Fruit fly (Drosophila melanogaster) whole organism, embryonic: ENCODE results near the gene CG17768.

Source experiments
- BtbVII ChIP-seq: fragments of 200-800 bp; sonication (Bioruptor generic); optimal IDR thresholded peaks from 3 replicates; lab custom pipeline; 2017; ENCODE audit warnings: missing biosample characterization, mild to moderate bottlenecking, missing genetic modification characterization
- CG10366 ChIP-seq: fragments of 200-800 bp; sonication (Bioruptor generic); IDR thresholded peaks from 2 replicates; pipeline ENCODE4 v1.3.6; 2022; ENCODE audit warnings: missing biosample characterization, missing genetic modification characterization
- CG11504 ChIP-seq: fragments of 200-800 bp; sonication (Bioruptor generic); optimal IDR thresholded peaks from 3 replicates; lab custom pipeline; 2019; ENCODE audit warnings: missing biosample characterization, mild to moderate bottlenecking, missing genetic modification characterization, moderate library complexity
- CG14667 ChIP-seq: fragments of 200-800 bp; sonication (Bioruptor generic); IDR thresholded peaks from 2 replicates; pipeline ENCODE4 v1.3.6; 2022; ENCODE audit warnings: missing biosample characterization, missing genetic modification characterization
- CG14710 ChIP-seq: fragments of 200-800 bp; sonication (Bioruptor generic); optimal IDR thresholded peaks from 3 replicates; lab custom pipeline; 2019; ENCODE audit warnings: missing biosample characterization, mild to moderate bottlenecking, missing genetic modification characterization, moderate library complexity
- CG14860 ChIP-seq: fragments of 200-800 bp; sonication (Bioruptor generic); IDR thresholded peaks from 3 replicates; pipeline ENCODE4 v1.3.6; 2022; ENCODE audit warnings: missing biosample characterization, missing genetic modification characterization; ENCODE audit not compliant: partially characterized antibody
- CG17912 ChIP-seq: fragments of 200-800 bp; sonication (Bioruptor generic); optimal IDR thresholded peaks from 2 replicates; lab custom pipeline; 2018; ENCODE audit warnings: missing biosample characterization, mild to moderate bottlenecking, missing genetic modification characterization
- CG18764 ChIP-seq: fragments of 200-800 bp; sonication (Bioruptor generic); optimal IDR thresholded peaks from 3 replicates; lab custom pipeline; 2016; ENCODE audit warnings: missing biosample characterization, missing genetic modification characterization
- CG30403 ChIP-seq: fragments of 200-800 bp; sonication (Bioruptor generic); optimal IDR thresholded peaks from 3 replicates; lab custom pipeline; 2016; ENCODE audit warnings: missing biosample characterization, missing genetic modification characterization
- CG32532 ChIP-seq: fragments of 200-800 bp; sonication (Bioruptor generic); IDR thresholded peaks from 2 replicates; pipeline ENCODE4 v1.3.6; 2022; ENCODE audit warnings: missing biosample characterization, missing genetic modification characterization
- CG34224 ChIP-seq: fragments of 200-800 bp; sonication (Bioruptor generic); IDR thresholded peaks from 3 replicates; pipeline ENCODE4 v1.3.6; 2022; ENCODE audit warnings: missing biosample characterization, missing genetic modification characterization; ENCODE audit not compliant: partially characterized antibody
- CG34376 ChIP-seq: fragments of 200-800 bp; sonication (Bioruptor generic); optimal IDR thresholded peaks from 2 replicates; lab custom pipeline; 2018; ENCODE audit warnings: missing biosample characterization, mild to moderate bottlenecking, missing genetic modification characterization
- CG6683 ChIP-seq: fragments of 200-800 bp; sonication (Bioruptor generic); optimal IDR thresholded peaks from 2 replicates; lab custom pipeline; 2017; ENCODE audit warnings: missing biosample characterization, mild to moderate bottlenecking, missing genetic modification characterization, missing genetic modification reagents
- CG8290 ChIP-seq, 3 experiments: fragments of 200-800 bp; sonication (Bioruptor generic); optimal IDR thresholded peaks; 2 replicates each; lab custom pipeline; 2016 to 2019; ENCODE audit warnings: missing biosample characterization in 3 of 3, missing genetic modification characterization in 3 of 3, mild to moderate bottlenecking in 2 of 3, moderate library complexity in 1 of 3
- CG8478 ChIP-seq: fragments of >200 bp; optimal IDR thresholded peaks from 2 replicates; lab custom pipeline; 2018
- CG9817 ChIP-seq: fragments of 200-800 bp; sonication (Bioruptor generic); optimal IDR thresholded peaks from 2 replicates; lab custom pipeline; 2018; ENCODE audit warnings: missing biosample characterization, mild to moderate bottlenecking, missing genetic modification characterization, moderate library complexity
- Dad ChIP-seq: fragments of 200-800 bp; sonication (Bioruptor generic); optimal IDR thresholded peaks from 3 replicates; lab custom pipeline; 2016; ENCODE audit warnings: missing biosample characterization, missing genetic modification characterization
- Doc2 ChIP-seq: fragments of 200-800 bp; sonication (Bioruptor generic); IDR thresholded peaks from 2 replicates; pipeline ENCODE4 v1.3.6; 2022; ENCODE audit warnings: missing biosample characterization, missing genetic modification characterization
- Doc3 ChIP-seq: fragments of 200-800 bp; sonication (Bioruptor generic); IDR thresholded peaks from 3 replicates; pipeline ENCODE4 v1.3.6; 2022; ENCODE audit warnings: missing biosample characterization, missing genetic modification characterization; ENCODE audit not compliant: partially characterized antibody
- Dp ChIP-seq: fragments of 200-800 bp; sonication (Bioruptor generic); optimal IDR thresholded peaks from 2 replicates; lab custom pipeline; 2018; ENCODE audit warnings: missing biosample characterization, mild to moderate bottlenecking, missing genetic modification characterization, moderate library complexity
- Fer1 ChIP-seq: fragments of 200-800 bp; sonication (Bioruptor generic); optimal IDR thresholded peaks from 2 replicates; lab custom pipeline; 2017; ENCODE audit warnings: missing biosample characterization, mild to moderate bottlenecking, missing genetic modification characterization
- Fer3 ChIP-seq: fragments of 200-800 bp; sonication (Bioruptor generic); optimal IDR thresholded peaks from 2 replicates; lab custom pipeline; 2018; ENCODE audit warnings: missing biosample characterization, mild to moderate bottlenecking, missing genetic modification characterization, moderate library complexity
- H2.0 ChIP-seq: fragments of 200-800 bp; sonication (Bioruptor generic); IDR thresholded peaks from 2 replicates; pipeline ENCODE4 v1.3.6; 2022; ENCODE audit warnings: missing biosample characterization, missing genetic modification characterization
- Hand ChIP-seq: fragments of 200-800 bp; sonication (Bioruptor generic); optimal IDR thresholded peaks from 2 replicates; lab custom pipeline; 2017; ENCODE audit warnings: mild to moderate bottlenecking, missing biosample characterization, missing genetic modification reagents, missing genetic modification characterization
- Lhr ChIP-seq: fragments of 200-800 bp; sonication (Bioruptor generic); optimal IDR thresholded peaks from 3 replicates; lab custom pipeline; 2017; ENCODE audit warnings: mild to moderate bottlenecking, missing biosample characterization, missing genetic modification reagents, missing genetic modification characterization
- MBD-R2 ChIP-seq: fragments of 200-800 bp; sonication (Bioruptor generic); IDR thresholded peaks from 2 replicates; pipeline ENCODE4 v1.3.6; 2022; ENCODE audit warnings: missing biosample characterization, missing genetic modification characterization
- Mad ChIP-seq: fragments of 200-800 bp; sonication (Bioruptor generic); optimal IDR thresholded peaks from 2 replicates; lab custom pipeline; 2016; ENCODE audit warnings: missing biosample characterization, missing genetic modification characterization
- NC2α ChIP-seq: fragments of 200-800 bp; sonication (Bioruptor generic); optimal IDR thresholded peaks from 2 replicates; lab custom pipeline; 2016; ENCODE audit warnings: missing biosample characterization, missing genetic modification characterization
- NfI ChIP-seq: fragments of 200-800 bp; sonication (Bioruptor generic); optimal IDR thresholded peaks from 3 replicates; lab custom pipeline; 2018; ENCODE audit warnings: missing biosample characterization, mild to moderate bottlenecking, missing genetic modification characterization, moderate library complexity
- Ptx1 ChIP-seq: fragments of 200-800 bp; sonication (Bioruptor generic); IDR thresholded peaks from 2 replicates; pipeline ENCODE4 v1.3.6; 2022; ENCODE audit warnings: missing biosample characterization, missing genetic modification characterization
- br ChIP-seq: fragments of >200 bp; optimal IDR thresholded peaks from 2 replicates; lab custom pipeline; 2017
- cwo ChIP-seq: fragments of 200-800 bp; sonication (Bioruptor generic); optimal IDR thresholded peaks from 3 replicates; lab custom pipeline; 2017; ENCODE audit warnings: missing biosample characterization, missing genetic modification characterization, mild to moderate bottlenecking, moderate library complexity, missing genetic modification reagents
- eyg ChIP-seq: fragments of 200-800 bp; sonication (Bioruptor generic); optimal IDR thresholded peaks from 3 replicates; lab custom pipeline; 2016; ENCODE audit warnings: missing biosample characterization, missing genetic modification characterization
- fd3F ChIP-seq: fragments of 200-800 bp; sonication (Bioruptor generic); optimal IDR thresholded peaks from 2 replicates; lab custom pipeline; 2018; ENCODE audit warnings: missing biosample characterization, mild to moderate bottlenecking, missing genetic modification characterization, moderate library complexity
- gfzf ChIP-seq: fragments of 200-800 bp; sonication (Bioruptor generic); optimal IDR thresholded peaks from 2 replicates; lab custom pipeline; 2016; ENCODE audit warnings: missing biosample characterization, mild to moderate bottlenecking, missing genetic modification characterization, moderate library complexity
- ind ChIP-seq: fragments of 200-800 bp; sonication (Bioruptor generic); optimal IDR thresholded peaks from 3 replicates; lab custom pipeline; 2016; ENCODE audit warnings: missing biosample characterization, missing genetic modification characterization
- kah ChIP-seq: fragments of 200-800 bp; sonication (Bioruptor generic); optimal IDR thresholded peaks from 2 replicates; lab custom pipeline; 2018; ENCODE audit warnings: missing biosample characterization, mild to moderate bottlenecking, missing genetic modification characterization
- klu ChIP-seq: fragments of 200-800 bp; sonication (Bioruptor generic); IDR thresholded peaks from 2 replicates; pipeline ENCODE4 v1.3.6; 2022; ENCODE audit warnings: missing biosample characterization, missing genetic modification characterization
- lbe ChIP-seq: fragments of 200-800 bp; sonication (Bioruptor generic); optimal IDR thresholded peaks from 2 replicates; lab custom pipeline; 2016; ENCODE audit warnings: missing biosample characterization, mild to moderate bottlenecking, missing genetic modification characterization
- mld ChIP-seq: fragments of 200-800 bp; sonication (Bioruptor generic); IDR thresholded peaks from 3 replicates; pipeline ENCODE4 v1.3.6; 2022; ENCODE audit warnings: missing biosample characterization, missing genetic modification characterization; ENCODE audit not compliant: partially characterized antibody
- nom ChIP-seq: fragments of 200-800 bp; sonication (Bioruptor generic); optimal IDR thresholded peaks from 2 replicates; lab custom pipeline; 2017; ENCODE audit warnings: missing biosample characterization, missing genetic modification characterization, mild to moderate bottlenecking, moderate library complexity, missing genetic modification reagents
- rib ChIP-seq: fragments of 200-800 bp; sonication (Bioruptor generic); IDR thresholded peaks from 2 replicates; pipeline ENCODE4 v1.3.6; 2022; ENCODE audit warnings: missing biosample characterization, missing genetic modification characterization
- salm ChIP-seq: fragments of 200-800 bp; sonication (Bioruptor generic); optimal IDR thresholded peaks from 2 replicates; lab custom pipeline; 2018; ENCODE audit warnings: missing biosample characterization, mild to moderate bottlenecking, missing genetic modification characterization
- sc ChIP-seq, 3 experiments: fragments of >200 bp in 2 of 3; fragments of 200-800 bp in 1 of 3; sonication (Bioruptor generic) in 1 of 3; optimal IDR thresholded peaks; 2 replicates in 2 of 3; 3 replicates in 1 of 3; lab custom pipeline; 2017; ENCODE audit warnings: mild to moderate bottlenecking in 1 of 3, missing biosample characterization in 1 of 3, missing genetic modification characterization in 1 of 3, missing genetic modification reagents in 1 of 3
- sr ChIP-seq: fragments of 200-800 bp; sonication (Bioruptor generic); IDR thresholded peaks from 3 replicates; pipeline ENCODE4 v1.3.6; 2022; ENCODE audit warnings: missing biosample characterization, missing genetic modification characterization
- tna ChIP-seq: fragments of 200-800 bp; sonication (Bioruptor generic); IDR thresholded peaks from 2 replicates; pipeline ENCODE4 v1.3.6; 2022; ENCODE audit warnings: missing biosample characterization, missing genetic modification characterization; ENCODE audit not compliant: partially characterized antibody
- ttk ChIP-seq: fragments of 200-800 bp; sonication (Bioruptor generic); IDR thresholded peaks from 2 replicates; pipeline ENCODE4 v2.1.2; 2022; ENCODE audit warnings: missing biosample characterization, missing genetic modification characterization
- wek ChIP-seq: fragments of 200-800 bp; sonication (Bioruptor generic); optimal IDR thresholded peaks from 3 replicates; lab custom pipeline; 2018; ENCODE audit warnings: missing biosample characterization, mild to moderate bottlenecking, missing genetic modification characterization, moderate library complexity

CG17768 gene

dm6 chr2L:10442048-10442790, 37.2 kb upstream of the CG17768 start, which contains the start of gene loh (continued):
- no peak for TF ChIP-seq CG9817 (tag; lab: Kevin White, UChicago)
- TF ChIP-seq Ptx1: no peak; the same call in 1 of the 2 replicates
- peak; percentile 46 for TF ChIP-seq BtbVII (GFP tag; lab: Kevin White, UChicago)
- TF ChIP-seq NC2α (GFP tag; lab: Kevin White, UChicago): no peak
- peak; percentile 10 for TF ChIP-seq CG6683 (GFP tag; lab: Kevin White, UChicago)
- peak; percentile 24 for TF ChIP-seq fd3F (GFP tag; lab: Kevin White, UChicago)
- TF ChIP-seq sr: no peak
- TF ChIP-seq br: no peak
- TF ChIP-seq CG30403 (GFP tag; lab: Kevin White, UChicago): peak; percentile 62
- TF ChIP-seq CG17912 (GFP tag; lab: Kevin White, UChicago): no peak
- TF ChIP-seq ttk (GFP tag; lab: Robert Waterston, UW): 0 out of 2 replicates have a peak, but pooled peaks have one; percentile 38
- no peak for TF ChIP-seq eyg (GFP tag; lab: Kevin White, UChicago)
- no peak for TF ChIP-seq Dad (GFP tag; lab: Kevin White, UChicago)
- 0 out of 2 replicates have a peak, but pooled peaks have one; percentile 8 for TF ChIP-seq CG10366 (GFP tag; lab: Robert Waterston, UW)
- TF ChIP-seq Hand (GFP tag; lab: Kevin White, UChicago): no peak
- TF ChIP-seq cwo (GFP tag; lab: Kevin White, UChicago): no peak
- TF ChIP-seq wek (GFP tag; lab: Kevin White, UChicago): no peak
- no peak for TF ChIP-seq CG8290 (GFP tag; optimal IDR thresholded peaks at IDR 0.05; lab: Kevin White, UChicago)
- TF ChIP-seq CG8290 (tag; optimal IDR thresholded peaks at IDR 0.05; lab: Kevin White, UChicago): no peak
- TF ChIP-seq Dp (GFP tag; lab: Kevin White, UChicago): no peak
- no peak for TF ChIP-seq CG34224 (GFP tag; lab: Robert Waterston, UW)
- peak; percentile 1 for TF ChIP-seq NfI (GFP tag; lab: Kevin White, UChicago)
- no peak for TF ChIP-seq Doc3 (GFP tag; lab: Robert Waterston, UW)
- no peak; the same call in 1 of the 2 replicates for TF ChIP-seq CG14667 (GFP tag; lab: Robert Waterston, UW)
- no peak for TF ChIP-seq Mad
- peak; percentile 51 for TF ChIP-seq ind
- TF ChIP-seq CG8478 (lab: Kevin White, UChicago): no peak
- peak; percentile 51 for TF ChIP-seq Fer1 (GFP tag; lab: Kevin White, UChicago)
- no peak for TF ChIP-seq CG18764 (GFP tag; lab: Kevin White, UChicago)
- TF ChIP-seq rib (GFP tag; lab: Robert Waterston, UW): no peak
- TF ChIP-seq klu (GFP tag; lab: Robert Waterston, UW): no peak
- no peak for TF ChIP-seq mld (GFP tag; lab: Robert Waterston, UW)
- peak; percentile 46 for TF ChIP-seq salm (tag; lab: Kevin White, UChicago)
- no peak for TF ChIP-seq sc (optimal IDR thresholded peaks at IDR 0.05; lab: Kevin White, UChicago)
- TF ChIP-seq sc (GFP tag; optimal IDR thresholded peaks at IDR 0.05; lab: Kevin White, UChicago): peak; percentile 44
- TF ChIP-seq CG34376 (GFP tag; lab: Kevin White, UChicago): no peak
- no peak for TF ChIP-seq Fer3 (tag; lab: Kevin White, UChicago)
- TF ChIP-seq kah (GFP tag; lab: Kevin White, UChicago): peak; percentile 35
- TF ChIP-seq H2.0 (GFP tag; lab: Robert Waterston, UW): no peak
- no peak for TF ChIP-seq CG11504 (tag; lab: Kevin White, UChicago)
- TF ChIP-seq lbe (GFP tag; lab: Kevin White, UChicago): no peak
- TF ChIP-seq nom (GFP tag; lab: Kevin White, UChicago): no peak
- no peak for TF ChIP-seq tna (GFP tag; lab: Robert Waterston, UW)
- TF ChIP-seq MBD-R2 (GFP tag; lab: Robert Waterston, UW): no peak
- no peak for TF ChIP-seq Doc2
- no peak for TF ChIP-seq CG14860 (GFP tag; lab: Robert Waterston, UW)
- TF ChIP-seq CG14710: peak; percentile 75
- no peak for TF ChIP-seq Lhr (GFP tag; lab: Kevin White, UChicago)
- no peak for TF ChIP-seq gfzf (GFP tag; lab: Kevin White, UChicago)
- no peak for TF ChIP-seq CG32532 (GFP tag; lab: Robert Waterston, UW)
